Fruit fly (Drosophila melanogaster): ENCODE results near the gene mahe.
A peak's percentile ranks its signal among the peaks of the same experiment; 100 is the strongest.

Gene mahe

DNA sequence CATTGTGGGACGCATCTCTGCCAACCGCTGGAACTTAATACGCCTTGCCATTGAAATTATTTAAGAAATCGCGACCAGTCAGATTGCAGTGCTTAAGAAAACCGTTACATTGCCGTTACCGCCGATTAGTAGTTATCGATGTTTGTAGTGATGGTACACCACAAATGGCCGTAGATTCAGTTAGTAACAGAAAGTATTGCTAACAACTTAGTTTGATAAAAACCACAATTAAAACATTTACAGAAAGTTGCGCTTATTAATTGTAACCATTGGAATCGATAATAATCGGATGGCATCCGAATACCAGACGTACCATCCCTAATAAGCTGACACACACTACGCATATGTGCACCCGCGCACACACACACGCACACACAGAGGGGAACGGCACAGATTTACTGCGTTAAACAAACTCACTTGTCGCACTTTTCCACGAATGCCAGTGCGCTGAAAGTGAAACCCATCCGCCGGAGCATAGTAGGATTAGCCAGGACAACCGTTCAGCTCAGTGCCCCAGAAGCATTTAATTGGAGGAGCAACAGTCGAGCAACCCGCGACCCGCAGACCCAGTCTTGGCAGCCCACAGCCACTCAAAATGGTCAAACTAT, 11.0 kb downstream of the mahe start, which contains the start of the genes hdm and Ykt6:
hdm (minus strand) TSS at position 51 of the 608 bp plus-strand sequence.
Ykt6 (plus strand) TSS at position 329 of the 608 bp plus-strand sequence.
- TF ChIP-seq CG8159 (tag; optimal IDR thresholded peaks at IDR 0.05) (no peak), CG12605 (GFP tag; IDR thresholded peaks at IDR 0.05) (no peak), Pif1B (GFP tag; optimal IDR thresholded peaks at IDR 0.05) (no peak), rn (GFP tag; IDR thresholded peaks at IDR 0.05) (no peak), Pif1A (GFP tag; optimal IDR thresholded peaks at IDR 0.05) (no peak), CG32121 (GFP tag; IDR thresholded peaks at IDR 0.05) (peak; percentile 59), CG8301 (tag; optimal IDR thresholded peaks at IDR 0.05) (peak; percentile 50), CG34367 (tag; optimal IDR thresholded peaks at IDR 0.05) (peak; percentile 45), CG4496 (GFP tag; IDR thresholded peaks at IDR 0.05) (peak; percentile 81; the same call in 2 of the 3 replicates), Ets98B (GFP tag; IDR thresholded peaks at IDR 0.05) (peak; percentile 64; the same call in 1 of the 2 replicates), D1 (tag; optimal IDR thresholded peaks at IDR 0.05) (no peak), gl (tag; optimal IDR thresholded peaks at IDR 0.05) (peak; percentile 42), Snoo (tag; optimal IDR thresholded peaks at IDR 0.05) (peak; percentile 61), CG9948 (tag; optimal IDR thresholded peaks at IDR 0.05) (peak; percentile 31), CG17806 (tag; optimal IDR thresholded peaks at IDR 0.05) (peak; percentile 43), CG10348 (GFP tag; IDR thresholded peaks at IDR 0.05) (no peak), CG13204 (GFP tag; optimal IDR thresholded peaks at IDR 0.05) (no peak), EcR (GFP tag; optimal IDR thresholded peaks at IDR 0.05) (peak; percentile 12), CG14655 (GFP tag; optimal IDR thresholded peaks at IDR 0.05) (no peak), CG15710 (tag; optimal IDR thresholded peaks at IDR 0.05) (peak; percentile 62), fd96Ca (GFP tag; IDR thresholded peaks at IDR 0.05) (no peak)

DNA sequence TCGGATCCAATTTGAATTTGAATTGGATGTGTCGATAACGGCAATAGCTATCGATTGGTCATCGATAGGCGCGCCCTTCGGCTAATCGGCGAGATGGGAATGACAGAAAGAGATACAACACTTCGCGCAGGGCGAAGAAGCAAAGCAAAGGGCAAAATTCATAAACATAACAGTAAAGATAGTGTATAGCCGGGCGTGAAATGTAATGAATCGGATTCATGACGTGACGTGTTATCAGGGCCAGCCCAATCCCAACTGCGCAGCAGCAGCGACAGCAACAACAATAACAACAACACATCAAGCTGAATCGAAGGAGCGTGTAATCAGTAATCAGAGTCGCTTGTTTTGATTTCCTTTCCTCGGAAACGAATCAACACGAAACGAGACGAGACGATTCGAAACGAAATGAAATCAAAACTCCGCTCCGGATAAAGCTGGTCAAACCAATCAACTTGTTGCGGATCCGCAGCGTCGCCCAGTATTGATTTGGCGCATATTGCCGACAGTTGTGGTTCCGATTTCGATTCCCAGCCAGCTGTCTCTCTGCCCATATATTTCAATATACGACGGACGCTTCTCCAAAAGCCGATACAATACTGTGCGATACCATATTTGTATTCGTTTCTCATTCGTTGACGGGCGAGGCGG, 19.1 kb downstream of the mahe start, which contains the start of gene snz:
snz (plus strand) TSS at position 107 of the 648 bp plus-strand sequence.
- TF ChIP-seq gl (tag; optimal IDR thresholded peaks at IDR 0.05), result no peak
- TF ChIP-seq EcR (GFP tag; optimal IDR thresholded peaks at IDR 0.05), result peak; percentile 4

DNA sequence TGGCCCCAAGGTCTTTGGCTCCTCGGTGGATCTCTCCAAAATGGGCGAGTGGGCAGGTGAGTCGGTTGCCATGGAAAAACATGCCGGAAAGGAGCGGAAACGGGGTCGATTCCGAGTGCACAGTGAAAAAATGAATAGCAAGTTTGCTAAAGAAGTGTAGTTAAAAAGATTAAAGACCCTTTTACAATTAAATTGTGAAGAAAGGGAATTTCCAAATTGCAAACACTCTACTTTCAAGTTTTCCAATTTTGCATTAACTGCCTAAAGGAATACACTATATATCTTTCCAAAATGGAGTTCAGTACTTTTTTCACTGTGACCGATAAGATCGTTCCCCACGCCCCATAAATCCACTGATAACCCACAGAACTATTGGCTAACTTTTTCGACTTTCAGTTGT, 21.7 kb downstream of the mahe start:
- TF ChIP-seq Pif1B (GFP tag; optimal IDR thresholded peaks at IDR 0.05), result no peak
- TF ChIP-seq CG4496 (GFP tag; IDR thresholded peaks at IDR 0.05), result 0 out of 3 replicates have a peak, but pooled peaks have one; percentile 23

DNA sequence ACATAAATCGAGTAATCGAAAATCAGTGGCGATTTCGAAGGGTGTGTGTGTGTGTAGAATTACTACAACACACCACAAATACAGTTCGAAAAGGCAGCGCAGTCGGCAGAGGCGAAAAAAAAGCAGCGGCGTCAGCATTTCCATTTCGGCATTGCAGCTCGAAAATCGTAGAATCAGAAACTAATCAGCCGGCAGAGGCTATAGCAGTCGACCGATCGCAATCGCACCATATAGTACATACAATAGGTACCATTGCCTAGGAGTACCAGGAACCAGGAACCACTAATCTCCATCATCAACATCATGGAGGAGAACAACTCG, 22.2 kb downstream of the mahe start:
- TF ChIP-seq CG13204 (GFP tag; optimal IDR thresholded peaks at IDR 0.05) (no peak), CG9948 (tag; optimal IDR thresholded peaks at IDR 0.05) (no peak), CG32121 (GFP tag; IDR thresholded peaks at IDR 0.05) (no peak), CG4496 (GFP tag; IDR thresholded peaks at IDR 0.05) (no peak), Snoo (tag; optimal IDR thresholded peaks at IDR 0.05) (no peak), CG12605 (GFP tag; IDR thresholded peaks at IDR 0.05) (no peak), EcR (GFP tag; optimal IDR thresholded peaks at IDR 0.05) (no peak), rn (GFP tag; IDR thresholded peaks at IDR 0.05) (no peak), CG15710 (tag; optimal IDR thresholded peaks at IDR 0.05) (no peak), CG10348 (GFP tag; IDR thresholded peaks at IDR 0.05) (no peak), CG8159 (tag; optimal IDR thresholded peaks at IDR 0.05) (no peak), CG8301 (tag; optimal IDR thresholded peaks at IDR 0.05) (no peak), CG17806 (tag; optimal IDR thresholded peaks at IDR 0.05) (no peak), CG14655 (GFP tag; optimal IDR thresholded peaks at IDR 0.05) (no peak), Pif1B (GFP tag; optimal IDR thresholded peaks at IDR 0.05) (no peak), gl (tag; optimal IDR thresholded peaks at IDR 0.05) (no peak), Pif1A (GFP tag; optimal IDR thresholded peaks at IDR 0.05) (no peak), fd96Ca (GFP tag; IDR thresholded peaks at IDR 0.05) (no peak)

DNA sequence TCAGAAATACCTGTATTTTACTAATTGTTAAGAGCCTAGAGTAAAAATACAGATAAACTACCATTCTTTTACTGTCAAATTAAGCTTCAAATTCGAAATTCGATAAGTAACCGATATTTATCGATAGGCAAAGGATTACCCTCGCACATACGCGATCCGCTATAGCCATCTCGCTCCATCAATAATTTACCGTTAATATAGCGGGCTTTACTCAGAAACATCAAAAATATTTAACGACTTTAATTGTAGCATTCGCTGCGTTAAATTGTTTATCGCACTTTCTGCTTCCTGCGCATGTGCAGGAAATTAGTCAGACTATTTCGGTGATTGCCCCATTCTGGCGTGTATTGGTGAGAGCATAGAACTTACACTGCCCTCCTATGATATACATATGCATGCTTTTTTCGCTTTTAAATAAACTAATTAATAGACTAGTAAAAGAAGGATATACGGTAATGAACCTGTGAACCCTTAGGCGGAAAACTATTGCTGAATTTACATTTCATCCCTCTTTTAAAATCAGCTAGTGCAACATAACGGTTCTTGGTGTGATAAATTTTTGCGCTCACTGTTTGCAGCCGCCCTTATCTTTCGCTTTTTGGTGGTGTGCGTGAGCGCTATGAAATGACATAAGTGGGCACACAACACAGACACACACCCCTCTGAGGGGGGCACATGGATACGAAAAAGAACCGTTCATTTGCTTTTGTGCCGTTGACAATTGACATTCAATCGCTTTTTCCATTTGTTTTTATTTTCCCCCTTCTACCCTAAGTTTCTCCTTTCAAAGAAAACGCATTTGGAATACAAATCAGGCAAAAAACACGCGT, 22.7 kb downstream of the mahe start, which contains the start of the genes dpr14 and spidey:
dpr14 (minus strand) TSS at position 48 of the 830 bp plus-strand sequence.
spidey (plus strand) TSS at position 693 of the 830 bp plus-strand sequence.
- TF ChIP-seq CG8301 (tag; optimal IDR thresholded peaks at IDR 0.05) (peak; percentile 79), Ets98B (GFP tag; IDR thresholded peaks at IDR 0.05) (peak; percentile 85), Snoo (tag; optimal IDR thresholded peaks at IDR 0.05) (peak; percentile 56), Pif1B (GFP tag; optimal IDR thresholded peaks at IDR 0.05) (peak; percentile 72), D1 (tag; optimal IDR thresholded peaks at IDR 0.05) (no peak), CG9948 (tag; optimal IDR thresholded peaks at IDR 0.05) (peak; percentile 70), CG10348 (GFP tag; IDR thresholded peaks at IDR 0.05) (0 out of 2 replicates have a peak, but pooled peaks have one; percentile 31), Pif1A (GFP tag; optimal IDR thresholded peaks at IDR 0.05) (no peak), CG8159 (tag; optimal IDR thresholded peaks at IDR 0.05) (peak; percentile 83), CG17806 (tag; optimal IDR thresholded peaks at IDR 0.05) (peak; percentile 74), fd96Ca (GFP tag; IDR thresholded peaks at IDR 0.05) (peak; percentile 90), CG12605 (GFP tag; IDR thresholded peaks at IDR 0.05) (peak; percentile 66), CG32121 (GFP tag; IDR thresholded peaks at IDR 0.05) (peak; percentile 89), gl (tag; optimal IDR thresholded peaks at IDR 0.05) (peak; percentile 59), CG15710 (tag; optimal IDR thresholded peaks at IDR 0.05) (peak; percentile 79), CG14655 (GFP tag; optimal IDR thresholded peaks at IDR 0.05) (peak; percentile 85), CG13204 (GFP tag; optimal IDR thresholded peaks at IDR 0.05) (no peak), CG34367 (tag; optimal IDR thresholded peaks at IDR 0.05) (peak; percentile 75), EcR (GFP tag; optimal IDR thresholded peaks at IDR 0.05) (peak; percentile 76), CG4496 (GFP tag; IDR thresholded peaks at IDR 0.05) (peak; percentile 91), rn (GFP tag; IDR thresholded peaks at IDR 0.05) (no peak)
